Fruit fly (Drosophila melanogaster): ENCODE data around the gene CG5561.

dm6 chr2L:1393611-1394010 lies 39.7 kb upstream of the CG5561 start:
- TF ChIP-seq psq (optimal IDR thresholded peaks at IDR 0.05) (no peak), Dll (optimal IDR thresholded peaks at IDR 0.05) (no peak), CG8478 (optimal IDR thresholded peaks at IDR 0.05) (no peak), pan (optimal IDR thresholded peaks at IDR 0.05) (no peak), usp (GFP tag; optimal IDR thresholded peaks at IDR 0.05) (no peak), EcR (GFP tag; optimal IDR thresholded peaks at IDR 0.05) (no peak)

All from whole organism.